Fruit fly (Drosophila melanogaster) whole organism, adult: ENCODE data around the gene CG17732.

Source experiments
- CG11617 ChIP-seq: fragments of 200-800 bp; sonication (Bioruptor generic); optimal IDR thresholded peaks from 2 replicates; lab custom pipeline; 2017; ENCODE audit warnings: mild to moderate bottlenecking, missing biosample characterization, missing genetic modification reagents, missing genetic modification characterization
- CG1620 ChIP-seq: fragments of 200-800 bp; sonication (Bioruptor generic); optimal IDR thresholded peaks from 2 replicates; lab custom pipeline; 2016; ENCODE audit warnings: missing biosample characterization, missing genetic modification characterization
- CG5204 ChIP-seq: fragments of 200-800 bp; sonication (Bioruptor generic); optimal IDR thresholded peaks from 2 replicates; lab custom pipeline; 2016; ENCODE audit warnings: missing biosample characterization, missing genetic modification characterization
- CG7045 ChIP-seq: fragments of 200-800 bp; sonication (Bioruptor generic); optimal IDR thresholded peaks from 2 replicates; lab custom pipeline; 2017; ENCODE audit warnings: missing biosample characterization, mild to moderate bottlenecking, missing genetic modification characterization
- Clk ChIP-seq: fragments of 200-800 bp; sonication (Bioruptor generic); optimal IDR thresholded peaks from 2 replicates; lab custom pipeline; 2017; ENCODE audit warnings: missing biosample characterization, missing genetic modification characterization
- Hr96 ChIP-seq: fragments of 200-800 bp; sonication (Bioruptor generic); optimal IDR thresholded peaks from 2 replicates; lab custom pipeline; 2016; ENCODE audit warnings: missing biosample characterization, missing genetic modification characterization
- Mnt ChIP-seq: fragments of 200-800 bp; sonication (Bioruptor generic); optimal IDR thresholded peaks from 2 replicates; lab custom pipeline; 2016; ENCODE audit warnings: missing biosample characterization, mild to moderate bottlenecking, missing genetic modification characterization
- bab1 ChIP-seq: fragments of 200-800 bp; sonication (Bioruptor generic); optimal IDR thresholded peaks from 3 replicates; lab custom pipeline; 2019; ENCODE audit warnings: missing biosample characterization, mild to moderate bottlenecking, missing genetic modification characterization, moderate library complexity
- cnc ChIP-seq, 2 experiments: fragments of >200 bp; optimal IDR thresholded peaks; 2 replicates each; lab custom pipeline; 2017
- kay ChIP-seq: fragments of 200-800 bp; sonication (Bioruptor generic); peaks from one replicate; lab custom pipeline; 2016; ENCODE audit warnings: missing biosample characterization, missing genetic modification characterization, borderline replicate concordance
- pad ChIP-seq: fragments of 200-800 bp; sonication (Bioruptor generic); optimal IDR thresholded peaks from 3 replicates; lab custom pipeline; 2017; ENCODE audit warnings: missing biosample characterization, missing genetic modification characterization, mild to moderate bottlenecking, moderate library complexity, missing genetic modification reagents
- tj ChIP-seq: fragments of 200-800 bp; sonication (Bioruptor generic); optimal IDR thresholded peaks from 3 replicates; lab custom pipeline; 2017; ENCODE audit warnings: missing biosample characterization, mild to moderate bottlenecking, missing genetic modification characterization, moderate library complexity
- toe ChIP-seq: fragments of 200-800 bp; sonication (Bioruptor generic); optimal IDR thresholded peaks from 2 replicates; lab custom pipeline; 2016; ENCODE audit warnings: missing biosample characterization, missing genetic modification characterization

The CG17732 gene

dm6 chr3L:20005033-20005782, 23.7 kb downstream of the CG17732 start, which contains the start of gene kug:
kug (plus strand) TSS chr3L:20005301.
- TF ChIP-seq CG5204 (GFP tag; lab: Kevin White, UChicago) (no peak), CG7045 (GFP tag; lab: Kevin White, UChicago) (no peak), toe (GFP tag; lab: Kevin White, UChicago) (no peak), tj (GFP tag; lab: Kevin White, UChicago) (no peak), kay (no peak), pad (GFP tag; lab: Kevin White, UChicago) (peak; percentile 79)

DNA sequence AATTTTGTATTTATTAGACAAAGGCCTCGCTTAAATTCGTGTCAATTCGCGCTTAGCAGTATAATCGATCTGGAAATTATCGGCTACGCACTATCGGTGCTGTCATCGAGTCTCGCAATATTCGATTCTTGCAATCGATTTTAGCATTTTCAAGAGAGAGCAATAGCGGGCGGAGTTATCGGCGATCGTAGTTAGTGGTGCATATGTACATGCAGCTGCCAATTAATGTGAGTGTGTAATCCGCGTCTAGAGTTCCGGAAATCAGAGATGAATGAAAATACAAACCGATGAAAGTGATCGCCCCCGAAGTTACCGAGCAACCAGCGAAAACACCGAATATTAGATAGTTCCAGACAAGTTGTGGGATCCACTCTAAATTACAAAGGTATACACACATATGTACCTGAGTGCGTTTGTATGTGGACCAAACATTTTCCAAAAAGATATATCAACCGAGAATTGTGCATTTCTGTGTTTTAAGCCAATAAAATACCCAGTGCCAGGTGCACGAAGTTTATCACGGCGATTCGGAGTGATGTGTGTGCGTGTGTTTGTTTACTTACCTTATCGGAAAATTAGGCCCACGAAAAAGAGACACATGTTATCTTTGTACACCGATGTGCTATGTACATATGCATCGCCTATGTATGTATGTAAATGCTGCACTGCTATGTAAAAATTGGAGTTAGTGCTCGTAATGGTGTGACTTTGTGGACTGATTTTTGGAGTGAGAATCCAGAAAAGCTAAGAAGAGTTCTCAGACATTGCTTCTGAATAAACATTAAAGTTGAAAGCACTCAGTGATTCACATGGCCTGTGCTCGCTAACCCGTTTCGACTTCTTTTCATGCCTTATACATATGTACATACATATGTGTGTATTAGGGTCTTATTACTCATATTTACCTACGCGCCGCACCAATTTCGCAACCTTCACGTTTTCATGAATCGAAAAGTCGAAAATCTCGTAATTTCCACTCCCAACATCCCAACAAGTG, 25.1 kb downstream of the CG17732 start:
- TF ChIP-seq cnc (optimal IDR thresholded peaks at IDR 0.05; lab: Kevin White, UChicago) (no peak), bab1 (peak; percentile 32), tj (GFP tag; lab: Kevin White, UChicago) (peak; percentile 14)

DNA sequence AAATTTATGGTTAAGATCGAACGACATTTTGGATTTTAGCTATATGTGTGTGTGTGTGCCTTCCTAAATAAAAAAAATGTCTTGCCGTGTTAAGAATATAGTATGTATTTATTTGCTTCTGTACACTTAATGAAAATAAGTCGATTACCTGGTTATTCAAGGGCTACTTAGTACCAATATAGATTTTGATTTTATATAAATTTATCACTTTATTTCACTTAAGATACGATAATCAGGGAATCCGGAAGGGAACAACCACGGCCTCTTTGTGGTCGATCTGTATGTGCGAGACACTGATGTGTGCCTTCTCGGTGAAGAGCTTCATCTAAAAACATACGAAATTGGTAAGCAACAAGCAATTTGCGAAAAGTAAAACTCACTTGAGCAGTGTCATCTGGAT, 46.2 kb downstream of the CG17732 start, which contains the start of gene CG14183:
Gene CG14183 (minus strand): TSS at position 101 of the 400 bp plus-strand sequence.
- no peak for TF ChIP-seq Mnt (GFP tag; lab: Kevin White, UChicago)
- no peak for TF ChIP-seq Clk (GFP tag; lab: Kevin White, UChicago)

- TF ChIP-seq CG1620 (GFP tag; lab: Kevin White, UChicago) (no peak), CG11617 (GFP tag; lab: Kevin White, UChicago) (no peak), cnc (optimal IDR thresholded peaks at IDR 0.05; lab: Kevin White, UChicago) (no peak), bab1 (peak; percentile 27), Hr96 (GFP tag; lab: Kevin White, UChicago) (no peak)
These were observed 47.3 kb downstream of the CG17732 start, which contains the start of gene Lamtor1 for dm6 chr3L:20028753-20029152. Lamtor1 (minus strand) TSS chr3L:20029020.
